Worm (Caenorhabditis elegans): ENCODE data around the gene sre-26.

Gene sre-26

ce11 chrII:12387487-12387886, 32.9 kb downstream of the sre-26 start:
- TF ChIP-seq bed-2 (GFP tag; IDR thresholded peaks at IDR 0.05) (no peak), madf-6 (GFP tag; IDR thresholded peaks at IDR 0.05) (no peak), ceh-27 (GFP tag; optimal IDR thresholded peaks at IDR 0.05) (no peak), T07F8.4 (tag; optimal IDR thresholded peaks at IDR 0.05) (no peak), egl-44 (GFP tag; IDR thresholded peaks at IDR 0.05) (no peak), madf-3 (GFP tag; IDR thresholded peaks at IDR 0.05) (no peak), ceh-58 (GFP tag; IDR thresholded peaks at IDR 0.05) (no peak), B0019.2 (GFP tag; conservative IDR thresholded peaks at IDR 0.05) (no peak), egrh-3 (GFP tag; IDR thresholded peaks at IDR 0.05) (no peak), Y53F4B.3 (GFP tag; IDR thresholded peaks at IDR 0.05) (no peak), pbrm-1 (GFP tag; IDR thresholded peaks at IDR 0.05) (no peak), lin-54 (GFP tag; optimal IDR thresholded peaks at IDR 0.05) (no peak), F37B4.10 (GFP tag; IDR thresholded peaks at IDR 0.05) (no peak), nhr-80 (tag; optimal IDR thresholded peaks at IDR 0.05) (no peak), efl-1 (GFP tag; optimal IDR thresholded peaks at IDR 0.05) (no peak), madf-10 (tag; optimal IDR thresholded peaks at IDR 0.05) (no peak), Y67H2A.10 (GFP tag; conservative IDR thresholded peaks at IDR 0.05) (no peak), mes-4 (tag; optimal IDR thresholded peaks at IDR 0.05) (no peak), dpff-1 (tag; optimal IDR thresholded peaks at IDR 0.05) (no peak), tbp1 (GFP tag; optimal IDR thresholded peaks at IDR 0.05) (no peak)

- TF ChIP-seq K11D2.4 (GFP tag; IDR thresholded peaks at IDR 0.05) (no peak), athp-1 (tag; optimal IDR thresholded peaks at IDR 0.05) (no peak), let-526 (GFP tag; IDR thresholded peaks at IDR 0.05) (no peak), hsf-1 (GFP tag; IDR thresholded peaks at IDR 0.05) (no peak), bed-2 (GFP tag; IDR thresholded peaks at IDR 0.05) (no peak), Y79H2A.3 (GFP tag; conservative IDR thresholded peaks at IDR 0.05) (no peak), unc-130 (GFP tag; optimal IDR thresholded peaks at IDR 0.05) (no peak), dpff-1 (tag; optimal IDR thresholded peaks at IDR 0.05) (no peak), lsy-27 (tag; optimal IDR thresholded peaks at IDR 0.05; ENCODE audit: borderline replicate concordance, insufficient read depth) (no peak)
Observed at ce11 chrII:12386781-12387180, 33.6 kb downstream of the sre-26 start, which contains the start of gene sre-42. Gene sre-42 (minus strand): TSS chrII:12386881.

- no peak for TF ChIP-seq attf-3 (GFP tag; conservative IDR thresholded peaks at IDR 0.05)
- TF ChIP-seq hmg-1.2 (GFP tag; IDR thresholded peaks at IDR 0.05): peak; percentile 17; the same call in 1 of the 2 replicates
- no peak for TF ChIP-seq ztf-25 (GFP tag; IDR thresholded peaks at IDR 0.05)
- TF ChIP-seq nhr-179 (tag; optimal IDR thresholded peaks at IDR 0.05): no peak
- no peak for TF ChIP-seq ceh-79 (tag; optimal IDR thresholded peaks at IDR 0.05)
- TF ChIP-seq rcor-1 (GFP tag; IDR thresholded peaks at IDR 0.05): no peak
- no peak for TF ChIP-seq Y53F4B.3 (GFP tag; IDR thresholded peaks at IDR 0.05)
- no peak for TF ChIP-seq gei-17 (GFP tag; optimal IDR thresholded peaks at IDR 0.05)
- peak; percentile 67 for TF ChIP-seq snpc-1.1 (tag; optimal IDR thresholded peaks at IDR 0.05; ENCODE audit: insufficient read depth)
- TF ChIP-seq snpc-4 (GFP tag; optimal IDR thresholded peaks at IDR 0.05): peak; percentile 21
- peak in 3 of 4 experiments; percentile 28 to 90 (median 84) for TF ChIP-seq snpc-4 (tag; optimal IDR thresholded peaks at IDR 0.05)
- peak; percentile 31; the same call in 1 of the 2 replicates for TF ChIP-seq egrh-3 (GFP tag; IDR thresholded peaks at IDR 0.05)
- TF ChIP-seq zfh-2 (GFP tag; conservative IDR thresholded peaks at IDR 0.05): peak; percentile 86
- TF ChIP-seq ccch-3 (GFP tag; optimal IDR thresholded peaks at IDR 0.05): no peak
- TF ChIP-seq nfyb-1 (GFP tag; IDR thresholded peaks at IDR 0.05): no peak
- no peak for TF ChIP-seq F10E7.11 (tag; optimal IDR thresholded peaks at IDR 0.05)
- TF ChIP-seq rpc-1 (optimal IDR thresholded peaks at IDR 0.05): no peak
- peak; percentile 8 for TF ChIP-seq rpc-1 (tag; optimal IDR thresholded peaks at IDR 0.05)
- no peak for TF ChIP-seq ZK185.1 (tag; optimal IDR thresholded peaks at IDR 0.05; ENCODE audit: poor library complexity, severe bottlenecking)
- TF ChIP-seq F37B4.10 (GFP tag; IDR thresholded peaks at IDR 0.05): no peak
- TF ChIP-seq F57C9.4 (tag; optimal IDR thresholded peaks at IDR 0.05): no peak
- no peak for TF ChIP-seq mel-28 (tag; optimal IDR thresholded peaks at IDR 0.05; ENCODE audit: borderline replicate concordance)
- no peak for TF ChIP-seq nhr-27 (tag; optimal IDR thresholded peaks at IDR 0.05)
- no peak for TF ChIP-seq atf-7 (tag; optimal IDR thresholded peaks at IDR 0.05)
Observed at ce11 chrII:12385815-12386214, 34.6 kb downstream of the sre-26 start.

Measured in whole organism, young adult.